Worm (Caenorhabditis elegans) whole organism, young adult: Measurements from ENCODE around the gene sru-4.

Source experiments
- D2030.7 ChIP-seq: fragments of 200-800 bp; sonication (Bioruptor generic); IDR thresholded peaks from 2 replicates; pipeline ENCODE4 v1.3.6; 2022; ENCODE audit warnings: missing genetic modification reagents, missing genetic modification characterization, missing compliant biosample characterization
- ama-1 ChIP-seq, 3 experiments: fragments of 150-350 bp in 1 of 3; sonication (generic microtip) in 2 of 3; optimal IDR thresholded peaks; 2 replicates each; lab custom pipeline; 2014 to 2018; ENCODE audit warnings: missing biosample characterization in 2 of 3, missing genetic modification characterization in 2 of 3, missing genetic modification reagents in 2 of 3
- aptf-2 ChIP-seq: fragments of 200-800 bp; sonication (Bioruptor generic); conservative IDR thresholded peaks from 2 replicates; pipeline ENCODE4 v1.3.6; 2022; ENCODE audit warnings: missing genetic modification reagents, missing genetic modification characterization, missing compliant biosample characterization
- chd-7 ChIP-seq: sonication (generic microtip); optimal IDR thresholded peaks from 2 replicates; lab custom pipeline; 2016; ENCODE audit warnings: mild to moderate bottlenecking, missing genetic modification characterization, moderate library complexity, missing compliant biosample characterization
- dpl-1 ChIP-seq: fragments of 150-350 bp; optimal IDR thresholded peaks from 2 replicates; lab custom pipeline; 2014; ENCODE audit warnings: missing biosample characterization, missing genetic modification reagents, missing genetic modification characterization
- hrde-1 ChIP-seq: sonication (generic microtip); optimal IDR thresholded peaks from 2 replicates; lab custom pipeline; 2016; ENCODE audit warnings: missing genetic modification characterization, mild to moderate bottlenecking, missing compliant biosample characterization, moderate library complexity, missing genotype, missing genetic modification reagents, borderline replicate concordance
- lag-1 ChIP-seq: fragments of 200-800 bp; sonication (Bioruptor generic); IDR thresholded peaks from 2 replicates; pipeline ENCODE4 v1.3.6; 2022; ENCODE audit warnings: missing genetic modification reagents, missing genetic modification characterization, missing compliant biosample characterization
- nfya-1 ChIP-seq: sonication (generic microtip); optimal IDR thresholded peaks from 2 replicates; lab custom pipeline; 2017; ENCODE audit warnings: antibody characterized with exemption, missing compliant biosample characterization, missing genetic modification characterization, borderline replicate concordance; ENCODE audit not compliant: insufficient read depth
- nfyb-1 ChIP-seq: fragments of 200-800 bp; sonication (Bioruptor generic); IDR thresholded peaks from 2 replicates; pipeline ENCODE4 v1.3.6; 2022; ENCODE audit warnings: missing genetic modification reagents, missing genetic modification characterization, missing compliant biosample characterization
- nhr-90 ChIP-seq: sonication (generic microtip); optimal IDR thresholded peaks from 2 replicates; lab custom pipeline; 2016; ENCODE audit warnings: missing genotype, mild to moderate bottlenecking, missing genetic modification characterization, missing compliant biosample characterization
- pha-4 ChIP-seq: fragments of 150-350 bp; sonication (generic microtip); optimal IDR thresholded peaks from 2 replicates; lab custom pipeline; 2014; ENCODE audit warnings: missing biosample characterization, missing genetic modification reagents, missing genetic modification characterization

- TF ChIP-seq lag-1 (GFP tag; lab: Robert Waterston, UW): no peak
- TF ChIP-seq nfya-1 (tag; lab: Kevin White, UChicago): no peak
- TF ChIP-seq pha-4: no peak
- TF ChIP-seq chd-7 (tag; lab: Kevin White, UChicago): no peak
- TF ChIP-seq dpl-1 (GFP tag; lab: Kevin White, UChicago): no peak
- TF ChIP-seq hrde-1: no peak
- TF ChIP-seq nfyb-1 (GFP tag; lab: Robert Waterston, UW): no peak
- TF ChIP-seq D2030.7: no peak
- TF ChIP-seq ama-1 (optimal IDR thresholded peaks at IDR 0.05; lab: Kevin White, UChicago): no peak
- TF ChIP-seq ama-1 (GFP tag; optimal IDR thresholded peaks at IDR 0.05; lab: Kevin White, UChicago): no peak
- TF ChIP-seq aptf-2 (GFP tag; lab: Robert Waterston, UW): no peak
- TF ChIP-seq nhr-90 (tag; lab: Kevin White, UChicago): no peak
Measured at ce11 chrIV:9538214-9538613, 40.0 kb downstream of the sru-4 start.
